Fruit fly (Drosophila melanogaster) whole organism, embryonic: ENCODE measurements around the gene Tmtc4.

ENCODE experiments used
- B-H2 ChIP-seq: fragments of 200-800 bp; sonication (Bioruptor generic); optimal IDR thresholded peaks from 2 replicates; lab custom pipeline; 2018; ENCODE audit warnings: missing biosample characterization, mild to moderate bottlenecking, missing genetic modification characterization
- CG13775 ChIP-seq: fragments of 200-800 bp; sonication (Bioruptor generic); optimal IDR thresholded peaks from 3 replicates; lab custom pipeline; 2017; ENCODE audit warnings: missing biosample characterization, mild to moderate bottlenecking, missing genetic modification characterization
- CG7745 ChIP-seq: fragments of 200-800 bp; sonication (Bioruptor generic); optimal IDR thresholded peaks from 2 replicates; lab custom pipeline; 2018; ENCODE audit warnings: missing biosample characterization, mild to moderate bottlenecking, missing genetic modification characterization, moderate library complexity
- CkIIα-i1 ChIP-seq: fragments of 200-800 bp; sonication (Bioruptor generic); IDR thresholded peaks from 2 replicates; pipeline ENCODE4 v1.3.6; 2022; ENCODE audit warnings: missing biosample characterization, missing genetic modification characterization
- aop ChIP-seq: fragments of 200-800 bp; sonication (Bioruptor generic); IDR thresholded peaks from 2 replicates; pipeline ENCODE4 v1.3.6; 2022; ENCODE audit warnings: missing biosample characterization, missing genetic modification characterization
- dmrt11E ChIP-seq: fragments of 200-800 bp; sonication (Bioruptor generic); optimal IDR thresholded peaks from 3 replicates; lab custom pipeline; 2018; ENCODE audit warnings: missing biosample characterization, mild to moderate bottlenecking, missing genetic modification characterization, moderate library complexity
- oc ChIP-seq: fragments of 200-800 bp; sonication (Bioruptor generic); optimal IDR thresholded peaks from 2 replicates; lab custom pipeline; 2018; ENCODE audit warnings: missing biosample characterization, mild to moderate bottlenecking, missing genetic modification characterization, moderate library complexity
- salm ChIP-seq: fragments of 200-800 bp; sonication (Bioruptor generic); optimal IDR thresholded peaks from 2 replicates; lab custom pipeline; 2018; ENCODE audit warnings: missing biosample characterization, mild to moderate bottlenecking, missing genetic modification characterization

DNA sequence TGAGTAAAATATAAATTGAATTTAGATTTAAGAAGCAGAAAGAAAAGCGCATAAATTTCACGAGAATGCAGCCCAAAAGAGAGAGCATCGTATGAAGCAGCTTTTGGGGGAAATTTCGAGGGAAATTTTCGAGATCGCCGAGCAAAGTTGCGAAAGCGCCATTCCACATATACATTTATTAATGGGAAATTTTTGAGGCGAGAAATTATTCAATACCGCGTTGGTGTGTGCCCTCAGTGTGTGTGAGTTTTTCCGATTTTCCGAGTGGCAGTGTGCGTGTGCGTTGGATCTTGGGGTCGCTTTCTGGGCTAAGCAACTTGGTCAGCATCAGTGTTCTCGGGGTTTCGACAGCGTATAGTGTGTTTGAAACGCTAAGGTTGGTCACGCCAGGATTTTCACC, 41.1 kb upstream of the Tmtc4 start, which contains the start of gene Tm2:
- TF ChIP-seq CG13775 (no peak), CG7745 (no peak), oc (tag; lab: Kevin White, UChicago) (no peak), B-H2 (GFP tag; lab: Kevin White, UChicago) (no peak), dmrt11E (tag; lab: Kevin White, UChicago) (no peak), salm (tag; lab: Kevin White, UChicago) (no peak), CkIIα-i1 (GFP tag; lab: Robert Waterston, UW) (no peak), aop (GFP tag; lab: Robert Waterston, UW) (no peak)
